Fruit fly (Drosophila melanogaster) whole organism, embryonic: ENCODE measurements around the gene Frq2.
A peak's percentile ranks its signal among the peaks of the same experiment; 100 is the strongest.

Experiments used
- Ada2b ChIP-seq: fragments of 200-800 bp; sonication (Bioruptor generic); IDR thresholded peaks from 2 replicates; pipeline ENCODE4 v1.3.6; 2022; ENCODE audit warnings: missing biosample characterization, missing genetic modification characterization
- Adf1 ChIP-seq: fragments of 200-800 bp; sonication (Bioruptor generic); IDR thresholded peaks from 2 replicates; pipeline ENCODE4 v1.3.6; 2022; ENCODE audit warnings: missing biosample characterization, missing genetic modification characterization
- CG10543 ChIP-seq: fragments of 200-800 bp; sonication (Bioruptor generic); optimal IDR thresholded peaks from 3 replicates; lab custom pipeline; 2017; ENCODE audit warnings: missing biosample characterization, mild to moderate bottlenecking, missing genetic modification characterization, moderate library complexity
- CG11560 ChIP-seq: fragments of 200-800 bp; sonication (Bioruptor generic); IDR thresholded peaks from 3 replicates; pipeline ENCODE4 v1.3.6; 2022; ENCODE audit warnings: missing biosample characterization, missing genetic modification characterization
- CG13424 ChIP-seq: fragments of 200-800 bp; sonication (Bioruptor generic); optimal IDR thresholded peaks from 2 replicates; lab custom pipeline; 2019; ENCODE audit warnings: missing biosample characterization, mild to moderate bottlenecking, missing genetic modification characterization, moderate library complexity
- CG14860 ChIP-seq: fragments of 200-800 bp; sonication (Bioruptor generic); IDR thresholded peaks from 3 replicates; pipeline ENCODE4 v1.3.6; 2022; ENCODE audit warnings: missing biosample characterization, missing genetic modification characterization; ENCODE audit not compliant: partially characterized antibody
- CG1603 ChIP-seq: fragments of 200-800 bp; sonication (Bioruptor generic); optimal IDR thresholded peaks from 2 replicates; lab custom pipeline; 2019; ENCODE audit warnings: missing biosample characterization, mild to moderate bottlenecking, missing genetic modification characterization, moderate library complexity
- CG16813 ChIP-seq: fragments of 200-800 bp; sonication (Bioruptor generic); IDR thresholded peaks from 3 replicates; pipeline ENCODE4 v1.3.6; 2022; ENCODE audit warnings: missing biosample characterization, missing genetic modification characterization; ENCODE audit not compliant: partially characterized antibody
- CG18599 ChIP-seq: fragments of 200-800 bp; sonication (Bioruptor generic); optimal IDR thresholded peaks from 3 replicates; lab custom pipeline; 2017; ENCODE audit warnings: missing biosample characterization, missing genetic modification characterization, mild to moderate bottlenecking, moderate library complexity, missing genetic modification reagents
- CG6791 ChIP-seq: fragments of 200-800 bp; sonication (Bioruptor generic); IDR thresholded peaks from 3 replicates; pipeline ENCODE4 v1.3.6; 2022; ENCODE audit warnings: missing biosample characterization, missing genetic modification characterization; ENCODE audit not compliant: partially characterized antibody
- CG9609 ChIP-seq: fragments of 200-800 bp; sonication (Bioruptor generic); optimal IDR thresholded peaks from 3 replicates; lab custom pipeline; 2016; ENCODE audit warnings: missing biosample characterization, missing genetic modification characterization
- CG9817 ChIP-seq: fragments of 200-800 bp; sonication (Bioruptor generic); optimal IDR thresholded peaks from 2 replicates; lab custom pipeline; 2018; ENCODE audit warnings: missing biosample characterization, mild to moderate bottlenecking, missing genetic modification characterization, moderate library complexity
- CTCF ChIP-seq: fragments of 200-800 bp; sonication (Bioruptor generic); optimal IDR thresholded peaks from 2 replicates; lab custom pipeline; 2017; ENCODE audit warnings: missing biosample characterization, mild to moderate bottlenecking, missing genetic modification characterization, moderate library complexity
- D19B ChIP-seq: fragments of 200-800 bp; sonication (Bioruptor generic); optimal IDR thresholded peaks from 2 replicates; lab custom pipeline; 2017; ENCODE audit warnings: missing biosample characterization, mild to moderate bottlenecking, missing genetic modification characterization
- Dp ChIP-seq: fragments of 200-800 bp; sonication (Bioruptor generic); optimal IDR thresholded peaks from 2 replicates; lab custom pipeline; 2018; ENCODE audit warnings: missing biosample characterization, mild to moderate bottlenecking, missing genetic modification characterization, moderate library complexity
- Drgx ChIP-seq: fragments of 200-800 bp; sonication (Bioruptor generic); IDR thresholded peaks from 2 replicates; pipeline ENCODE4 v1.3.6; 2022; ENCODE audit warnings: missing biosample characterization, missing genetic modification characterization
- Ets65A ChIP-seq: fragments of 200-800 bp; sonication (Bioruptor generic); peaks from one replicate; lab custom pipeline; 2016; ENCODE audit warnings: missing biosample characterization, missing genetic modification characterization
- HLH4C ChIP-seq: fragments of 200-800 bp; sonication (Bioruptor generic); IDR thresholded peaks from 3 replicates; pipeline ENCODE4 v1.3.6; 2022; ENCODE audit warnings: missing biosample characterization, missing genetic modification characterization; ENCODE audit not compliant: partially characterized antibody
- HLHmδ ChIP-seq: fragments of 200-800 bp; sonication (Bioruptor generic); optimal IDR thresholded peaks from 2 replicates; lab custom pipeline; 2018; ENCODE audit warnings: missing biosample characterization, mild to moderate bottlenecking, missing genetic modification characterization, moderate library complexity
- Nf-YB ChIP-seq: fragments of 200-800 bp; sonication (Bioruptor generic); optimal IDR thresholded peaks from 3 replicates; lab custom pipeline; 2019; ENCODE audit warnings: missing biosample characterization, mild to moderate bottlenecking, missing genetic modification characterization, moderate library complexity
- Oli ChIP-seq: fragments of 200-800 bp; sonication (Bioruptor generic); optimal IDR thresholded peaks from 2 replicates; lab custom pipeline; 2018; ENCODE audit warnings: missing biosample characterization, mild to moderate bottlenecking, missing genetic modification characterization, moderate library complexity
- Rfx ChIP-seq: fragments of 200-800 bp; sonication (Bioruptor generic); IDR thresholded peaks from 2 replicates; pipeline ENCODE4 v1.3.6; 2022; ENCODE audit warnings: missing biosample characterization, missing genetic modification characterization
- Scr ChIP-seq: fragments of 200-800 bp; sonication (Bioruptor generic); IDR thresholded peaks from 2 replicates; pipeline ENCODE4 v1.3.6; 2022; ENCODE audit warnings: missing biosample characterization, missing genetic modification characterization; ENCODE audit not compliant: partially characterized antibody
- ato ChIP-seq: fragments of 200-800 bp; sonication (Bioruptor generic); IDR thresholded peaks from 2 replicates; pipeline ENCODE4 v1.3.6; 2022; ENCODE audit warnings: missing biosample characterization, missing genetic modification characterization; ENCODE audit not compliant: partially characterized antibody
- bab2 ChIP-seq: fragments of 200-800 bp; sonication (Bioruptor generic); optimal IDR thresholded peaks from 2 replicates; lab custom pipeline; 2016; ENCODE audit warnings: missing biosample characterization, missing genetic modification characterization
- dan ChIP-seq: fragments of 200-800 bp; sonication (Bioruptor generic); IDR thresholded peaks from 2 replicates; pipeline ENCODE4 v1.3.6; 2022; ENCODE audit warnings: missing biosample characterization, missing genetic modification characterization
- dimm ChIP-seq: fragments of 200-800 bp; sonication (Bioruptor generic); IDR thresholded peaks from 2 replicates; pipeline ENCODE4 v1.3.6; 2022; ENCODE audit warnings: missing biosample characterization, missing genetic modification characterization
- fd96Cb ChIP-seq: fragments of 200-800 bp; sonication (Bioruptor generic); optimal IDR thresholded peaks from 2 replicates; lab custom pipeline; 2018; ENCODE audit warnings: missing biosample characterization, mild to moderate bottlenecking, missing genetic modification characterization, moderate library complexity
- ftz-f1 ChIP-seq: fragments of 200-800 bp; sonication (Bioruptor generic); optimal IDR thresholded peaks from 2 replicates; lab custom pipeline; 2016; ENCODE audit warnings: missing biosample characterization, missing genetic modification characterization
- grn ChIP-seq: fragments of 200-800 bp; sonication (Bioruptor generic); optimal IDR thresholded peaks from 3 replicates; lab custom pipeline; 2017; ENCODE audit warnings: missing biosample characterization, missing genetic modification characterization
- hb ChIP-seq: fragments of 200-800 bp; sonication (Bioruptor generic); IDR thresholded peaks from 3 replicates; pipeline ENCODE4 v1.3.6; 2022; ENCODE audit warnings: missing biosample characterization, missing genetic modification characterization; ENCODE audit not compliant: partially characterized antibody
- mam ChIP-seq: fragments of 200-800 bp; sonication (Bioruptor generic); optimal IDR thresholded peaks from 3 replicates; lab custom pipeline; 2016; ENCODE audit warnings: missing biosample characterization, missing genetic modification characterization
- nerfin-2 ChIP-seq: fragments of 200-800 bp; sonication (Bioruptor generic); IDR thresholded peaks from 2 replicates; pipeline ENCODE4 v1.3.6; 2022; ENCODE audit warnings: missing biosample characterization, missing genetic modification characterization; ENCODE audit not compliant: partially characterized antibody
- peb ChIP-seq: fragments of 200-800 bp; sonication (Bioruptor generic); IDR thresholded peaks from 2 replicates; pipeline ENCODE4 v1.3.6; 2022; ENCODE audit warnings: missing biosample characterization, missing genetic modification characterization
- sd ChIP-seq: fragments of 200-800 bp; sonication (Bioruptor generic); optimal IDR thresholded peaks from 3 replicates; lab custom pipeline; 2018; ENCODE audit warnings: missing biosample characterization, mild to moderate bottlenecking, missing genetic modification characterization, moderate library complexity
- sisA ChIP-seq: fragments of 200-800 bp; sonication (Bioruptor generic); IDR thresholded peaks from 2 replicates; pipeline ENCODE4 v1.3.6; 2022; ENCODE audit warnings: missing biosample characterization, missing genetic modification characterization
- slbo ChIP-seq: fragments of 200-800 bp; sonication (Bioruptor generic); IDR thresholded peaks from 2 replicates; pipeline ENCODE4 v1.3.6; 2022; ENCODE audit warnings: missing biosample characterization, missing genetic modification characterization
- sna ChIP-seq: fragments of 200-800 bp; sonication (Bioruptor generic); IDR thresholded peaks from 2 replicates; pipeline ENCODE4 v1.3.6; 2022; ENCODE audit warnings: missing biosample characterization, missing genetic modification characterization; ENCODE audit not compliant: partially characterized antibody
- so ChIP-seq: fragments of 200-800 bp; sonication (Bioruptor generic); IDR thresholded peaks from 3 replicates; pipeline ENCODE4 v1.3.6; 2022; ENCODE audit warnings: missing biosample characterization, missing genetic modification characterization
- tgo ChIP-seq: fragments of 200-800 bp; sonication (Bioruptor generic); IDR thresholded peaks from 3 replicates; pipeline ENCODE4 v1.3.6; 2022; ENCODE audit warnings: missing biosample characterization, missing genetic modification characterization
- tna ChIP-seq: fragments of 200-800 bp; sonication (Bioruptor generic); IDR thresholded peaks from 2 replicates; pipeline ENCODE4 v1.3.6; 2022; ENCODE audit warnings: missing biosample characterization, missing genetic modification characterization; ENCODE audit not compliant: partially characterized antibody
- tup ChIP-seq: fragments of 200-800 bp; sonication (Bioruptor generic); optimal IDR thresholded peaks from 2 replicates; lab custom pipeline; 2016; ENCODE audit warnings: missing biosample characterization, mild to moderate bottlenecking, missing genetic modification characterization, moderate library complexity
- unpg ChIP-seq: fragments of 200-800 bp; sonication (Bioruptor generic); optimal IDR thresholded peaks from 3 replicates; lab custom pipeline; 2018; ENCODE audit warnings: missing biosample characterization, mild to moderate bottlenecking, missing genetic modification characterization, moderate library complexity
- vnd ChIP-seq: fragments of 200-800 bp; sonication (Bioruptor generic); IDR thresholded peaks from 3 replicates; pipeline ENCODE4 v1.3.6; 2022; ENCODE audit warnings: missing biosample characterization, missing genetic modification characterization; ENCODE audit not compliant: partially characterized antibody
- yki ChIP-seq: fragments of >200 bp; optimal IDR thresholded peaks from 3 replicates; lab custom pipeline; 2018
- zf30C ChIP-seq: fragments of 200-800 bp; sonication (Bioruptor generic); optimal IDR thresholded peaks from 3 replicates; lab custom pipeline; 2018; ENCODE audit warnings: missing biosample characterization, mild to moderate bottlenecking, missing genetic modification characterization

The Frq2 gene

dm6 chrX:18177312-18177711 is at the start of gene Frq2:
Frq2 (plus strand) TSS chrX:18177612.
- TF ChIP-seq sd (tag; lab: Kevin White, UChicago) (peak; percentile 17), Dp (GFP tag; lab: Kevin White, UChicago) (no peak), sna (GFP tag; lab: Robert Waterston, UW) (no peak), Adf1 (GFP tag; lab: Robert Waterston, UW) (peak; percentile 75)

dm6 chrX:18129297-18129696 is 48.1 kb upstream of the Frq2 start:
- TF ChIP-seq HLH4C (GFP tag; lab: Robert Waterston, UW), result peak; percentile 67
- no peak for TF ChIP-seq dan (GFP tag; lab: Robert Waterston, UW)
- peak; percentile 52; the same call in 1 of the 2 replicates for TF ChIP-seq tna (GFP tag; lab: Robert Waterston, UW)
- peak; percentile 87 for TF ChIP-seq CTCF
- TF ChIP-seq vnd (GFP tag; lab: Robert Waterston, UW), result peak; percentile 36; the same call in 1 of the 3 replicates
- TF ChIP-seq zf30C, result peak; percentile 7
- peak; percentile 54; the same call in 1 of the 3 replicates for TF ChIP-seq CG14860 (GFP tag; lab: Robert Waterston, UW)
- TF ChIP-seq tgo (GFP tag; lab: Robert Waterston, UW), result no peak
- TF ChIP-seq Ada2b (GFP tag; lab: Robert Waterston, UW), result no peak
- TF ChIP-seq nerfin-2 (GFP tag; lab: Robert Waterston, UW), result 0 out of 2 replicates have a peak, but pooled peaks have one; percentile 27
- peak; percentile 9; the same call in 1 of the 2 replicates for TF ChIP-seq Scr (GFP tag; lab: Robert Waterston, UW)
- TF ChIP-seq CG6791, result peak; percentile 62; the same call in 2 of the 3 replicates
- TF ChIP-seq D19B (GFP tag; lab: Kevin White, UChicago), result peak; percentile 22
- no peak for TF ChIP-seq CG11560 (tag; lab: Robert Waterston, UW)
- TF ChIP-seq ato, result peak; percentile 62; the same call in 1 of the 2 replicates
- no peak for TF ChIP-seq CG18599 (GFP tag; lab: Kevin White, UChicago)
- TF ChIP-seq CG16813 (GFP tag; lab: Robert Waterston, UW), result peak; percentile 58
- 0 out of 3 replicates have a peak, but pooled peaks have one; percentile 48 for TF ChIP-seq hb (GFP tag; lab: Robert Waterston, UW)

- no peak for TF ChIP-seq yki (lab: Kevin White, UChicago)
- no peak for TF ChIP-seq dimm
- no peak for TF ChIP-seq fd96Cb (tag; lab: Kevin White, UChicago)
- no peak for TF ChIP-seq nerfin-2 (GFP tag; lab: Robert Waterston, UW)
- TF ChIP-seq CG13424 (tag; lab: Kevin White, UChicago), result no peak
- TF ChIP-seq mam (GFP tag; lab: Kevin White, UChicago), result no peak
- no peak for TF ChIP-seq ftz-f1 (GFP tag; lab: Kevin White, UChicago)
- TF ChIP-seq bab2 (GFP tag; lab: Kevin White, UChicago), result no peak
- TF ChIP-seq unpg (GFP tag; lab: Kevin White, UChicago), result no peak
- no peak for TF ChIP-seq Rfx (GFP tag; lab: Robert Waterston, UW)
Measured at dm6 chrX:18130168-18130567, 47.2 kb upstream of the Frq2 start, which contains the start of gene CG43133. CG43133 (minus strand) TSS chrX:18130178.

dm6 chrX:18136059-18136458 is 41.4 kb upstream of the Frq2 start:
- peak; percentile 15 for TF ChIP-seq Oli
- 0 out of 2 replicates have a peak, but pooled peaks have one; percentile 31 for TF ChIP-seq sisA (GFP tag; lab: Robert Waterston, UW)
- no peak for TF ChIP-seq Nf-YB (GFP tag; lab: Kevin White, UChicago)
- peak; percentile 62 for TF ChIP-seq Ets65A (GFP tag; lab: Kevin White, UChicago)
- TF ChIP-seq tup, result no peak
- no peak for TF ChIP-seq peb
- no peak for TF ChIP-seq CG10543 (GFP tag; lab: Kevin White, UChicago)
- TF ChIP-seq HLHmδ, result no peak
- 0 out of 3 replicates have a peak, but pooled peaks have one; percentile 12 for TF ChIP-seq so
- peak; percentile 39 for TF ChIP-seq CG1603
- peak; percentile 34 for TF ChIP-seq slbo (GFP tag; lab: Robert Waterston, UW)
- peak; percentile 64 for TF ChIP-seq Drgx (GFP tag; lab: Robert Waterston, UW)
- TF ChIP-seq CG9609 (GFP tag; lab: Kevin White, UChicago), result peak; percentile 11
- no peak for TF ChIP-seq CG9817 (tag; lab: Kevin White, UChicago)
- TF ChIP-seq grn (GFP tag; lab: Kevin White, UChicago), result no peak
